Fruit fly (Drosophila melanogaster) whole organism, embryonic: ENCODE measurements around the gene CG7183.

Source experiments
- Asciz ChIP-seq: fragments of 200-800 bp; sonication (Bioruptor generic); optimal IDR thresholded peaks from 2 replicates; lab custom pipeline; 2017; ENCODE audit warnings: missing biosample characterization, mild to moderate bottlenecking, missing genetic modification characterization, missing genetic modification reagents
- CG12744 ChIP-seq: fragments of 200-800 bp; sonication (Bioruptor generic); optimal IDR thresholded peaks from 2 replicates; lab custom pipeline; 2016; ENCODE audit warnings: missing biosample characterization, missing genetic modification characterization
- CG13123 ChIP-seq: fragments of 200-800 bp; sonication (Bioruptor generic); optimal IDR thresholded peaks from 2 replicates; lab custom pipeline; 2016; ENCODE audit warnings: missing biosample characterization, missing genetic modification characterization
- CG13296 ChIP-seq: fragments of 200-800 bp; sonication (Bioruptor generic); optimal IDR thresholded peaks from 3 replicates; lab custom pipeline; 2018; ENCODE audit warnings: missing biosample characterization, mild to moderate bottlenecking, missing genetic modification characterization
- CG15696 ChIP-seq: fragments of 200-800 bp; sonication (Bioruptor generic); optimal IDR thresholded peaks from 2 replicates; lab custom pipeline; 2019; ENCODE audit warnings: missing biosample characterization, mild to moderate bottlenecking, missing genetic modification characterization, moderate library complexity
- CG17912 ChIP-seq: fragments of 200-800 bp; sonication (Bioruptor generic); optimal IDR thresholded peaks from 2 replicates; lab custom pipeline; 2018; ENCODE audit warnings: missing biosample characterization, mild to moderate bottlenecking, missing genetic modification characterization
- CG18619 ChIP-seq: fragments of 200-800 bp; sonication (Bioruptor generic); optimal IDR thresholded peaks from 3 replicates; lab custom pipeline; 2017; ENCODE audit warnings: missing biosample characterization, mild to moderate bottlenecking, missing genetic modification characterization
- CG2678 ChIP-seq: fragments of 200-800 bp; sonication (Bioruptor generic); optimal IDR thresholded peaks from 3 replicates; lab custom pipeline; 2019; ENCODE audit warnings: missing biosample characterization, mild to moderate bottlenecking, missing genetic modification characterization, moderate library complexity
- CG2875 ChIP-seq: fragments of 200-800 bp; sonication (Bioruptor generic); optimal IDR thresholded peaks from 2 replicates; lab custom pipeline; 2017; ENCODE audit warnings: missing biosample characterization, mild to moderate bottlenecking, missing genetic modification characterization, missing genetic modification reagents
- CG32532 ChIP-seq: fragments of 200-800 bp; sonication (Bioruptor generic); IDR thresholded peaks from 2 replicates; pipeline ENCODE4 v1.3.6; 2022; ENCODE audit warnings: missing biosample characterization, missing genetic modification characterization
- CG32767 ChIP-seq: fragments of 200-800 bp; sonication (Bioruptor generic); IDR thresholded peaks from 2 replicates; pipeline ENCODE4 v1.3.6; 2022; ENCODE audit warnings: missing biosample characterization, missing genetic modification characterization
- CG3838 ChIP-seq: fragments of 200-800 bp; sonication (Bioruptor generic); optimal IDR thresholded peaks from 3 replicates; lab custom pipeline; 2016; ENCODE audit warnings: missing biosample characterization, missing genetic modification characterization
- CG4820 ChIP-seq: fragments of 200-800 bp; sonication (Bioruptor generic); optimal IDR thresholded peaks from 3 replicates; lab custom pipeline; 2016; ENCODE audit warnings: missing biosample characterization, missing genetic modification characterization
- CG6683 ChIP-seq: fragments of 200-800 bp; sonication (Bioruptor generic); optimal IDR thresholded peaks from 2 replicates; lab custom pipeline; 2017; ENCODE audit warnings: missing biosample characterization, mild to moderate bottlenecking, missing genetic modification characterization, missing genetic modification reagents
- CG6765 ChIP-seq: fragments of 200-800 bp; sonication (Bioruptor generic); optimal IDR thresholded peaks from 3 replicates; lab custom pipeline; 2017; ENCODE audit warnings: missing biosample characterization, mild to moderate bottlenecking, missing genetic modification characterization
- CG6813 ChIP-seq: fragments of 200-800 bp; sonication (Bioruptor generic); optimal IDR thresholded peaks from 2 replicates; lab custom pipeline; 2017; ENCODE audit warnings: missing biosample characterization, missing genetic modification characterization, mild to moderate bottlenecking, moderate library complexity, missing genetic modification reagents
- CG9932 ChIP-seq: fragments of 200-800 bp; sonication (Bioruptor generic); IDR thresholded peaks from 2 replicates; pipeline ENCODE4 v1.3.6; 2022; ENCODE audit warnings: missing biosample characterization, missing genetic modification characterization
- Dad ChIP-seq: fragments of 200-800 bp; sonication (Bioruptor generic); optimal IDR thresholded peaks from 3 replicates; lab custom pipeline; 2016; ENCODE audit warnings: missing biosample characterization, missing genetic modification characterization
- Dip3 ChIP-seq: fragments of 200-800 bp; sonication (Bioruptor generic); optimal IDR thresholded peaks from 3 replicates; lab custom pipeline; 2016; ENCODE audit warnings: missing biosample characterization, missing genetic modification characterization
- Dll ChIP-seq: fragments of 200-800 bp; sonication (Bioruptor generic); IDR thresholded peaks from 4 replicates; pipeline ENCODE4 v1.3.6; 2022; ENCODE audit warnings: missing biosample characterization, missing genetic modification characterization; ENCODE audit not compliant: partially characterized antibody
- Ets65A ChIP-seq: fragments of 200-800 bp; sonication (Bioruptor generic); peaks from one replicate; lab custom pipeline; 2016; ENCODE audit warnings: missing biosample characterization, missing genetic modification characterization
- Gug ChIP-seq: fragments of 200-800 bp; sonication (Bioruptor generic); IDR thresholded peaks from 4 replicates; pipeline ENCODE4 v1.3.6; 2022; ENCODE audit warnings: missing biosample characterization, missing genetic modification characterization
- HLH3B ChIP-seq: fragments of 200-800 bp; sonication (Bioruptor generic); IDR thresholded peaks from 2 replicates; pipeline ENCODE4 v1.3.6; 2022; ENCODE audit warnings: missing biosample characterization, missing genetic modification characterization
- Hmr ChIP-seq: fragments of 200-800 bp; sonication (Bioruptor generic); optimal IDR thresholded peaks from 3 replicates; lab custom pipeline; 2017; ENCODE audit warnings: mild to moderate bottlenecking, missing biosample characterization, missing genetic modification reagents, missing genetic modification characterization
- Lim3 ChIP-seq: fragments of 200-800 bp; sonication (Bioruptor generic); IDR thresholded peaks from 2 replicates; pipeline ENCODE4 v1.3.6; 2022; ENCODE audit warnings: missing biosample characterization, missing genetic modification characterization
- NFAT ChIP-seq: fragments of 200-800 bp; sonication (Bioruptor generic); IDR thresholded peaks from 2 replicates; pipeline ENCODE4 v1.3.6; 2022; ENCODE audit warnings: missing biosample characterization, missing genetic modification characterization
- Nf-YA ChIP-seq: fragments of 200-800 bp; sonication (Bioruptor generic); IDR thresholded peaks from 2 replicates; pipeline ENCODE4 v1.3.6; 2022; ENCODE audit warnings: missing biosample characterization, missing genetic modification characterization
- abd-A ChIP-seq: fragments of 200-800 bp; sonication (Bioruptor generic); optimal IDR thresholded peaks from 3 replicates; lab custom pipeline; 2019; ENCODE audit warnings: missing biosample characterization, mild to moderate bottlenecking, missing genetic modification characterization, moderate library complexity
- ac ChIP-seq: fragments of 200-800 bp; sonication (Bioruptor generic); optimal IDR thresholded peaks from 3 replicates; lab custom pipeline; 2017; ENCODE audit warnings: missing biosample characterization, mild to moderate bottlenecking, missing genetic modification characterization
- ash1 ChIP-seq: fragments of 200-800 bp; sonication (Bioruptor generic); optimal IDR thresholded peaks from 2 replicates; lab custom pipeline; 2018; ENCODE audit warnings: missing biosample characterization, mild to moderate bottlenecking, missing genetic modification characterization
- btn ChIP-seq: fragments of 200-800 bp; sonication (Bioruptor generic); optimal IDR thresholded peaks from 2 replicates; lab custom pipeline; 2016; ENCODE audit warnings: missing biosample characterization, missing genetic modification characterization
- chn ChIP-seq: fragments of 200-800 bp; sonication (Bioruptor generic); optimal IDR thresholded peaks from 2 replicates; lab custom pipeline; 2016; ENCODE audit warnings: missing biosample characterization, missing genetic modification characterization
- eyg ChIP-seq: fragments of 200-800 bp; sonication (Bioruptor generic); optimal IDR thresholded peaks from 3 replicates; lab custom pipeline; 2016; ENCODE audit warnings: missing biosample characterization, missing genetic modification characterization
- fd102C ChIP-seq: fragments of 200-800 bp; sonication (Bioruptor generic); optimal IDR thresholded peaks from 2 replicates; lab custom pipeline; 2018; ENCODE audit warnings: missing biosample characterization, mild to moderate bottlenecking, missing genetic modification characterization, moderate library complexity
- gro ChIP-seq: fragments of 200-800 bp; sonication (Bioruptor generic); optimal IDR thresholded peaks from 2 replicates; lab custom pipeline; 2016; ENCODE audit warnings: missing biosample characterization, missing genetic modification characterization
- hkb ChIP-seq, 2 experiments: fragments of 200-800 bp in 1 of 2; fragments of >200 bp in 1 of 2; sonication (Bioruptor generic) in 1 of 2; IDR thresholded peaks in 1 of 2; optimal IDR thresholded peaks in 1 of 2; 2 replicates each; pipeline versions ENCODE4 v1.3.6 to Lab custom; 2017 to 2022; ENCODE audit warnings: missing biosample characterization in 1 of 2, missing genetic modification characterization in 1 of 2
- knrl ChIP-seq: fragments of 200-800 bp; sonication (Bioruptor generic); IDR thresholded peaks from 3 replicates; pipeline ENCODE4 v1.3.6; 2022; ENCODE audit warnings: missing biosample characterization, missing genetic modification characterization; ENCODE audit not compliant: partially characterized antibody
- lilli ChIP-seq: fragments of 200-800 bp; sonication (Bioruptor generic); optimal IDR thresholded peaks from 3 replicates; lab custom pipeline; 2016; ENCODE audit warnings: missing biosample characterization, missing genetic modification characterization
- lola ChIP-seq, 3 experiments: fragments of >200 bp in 2 of 3; fragments of 200-800 bp in 1 of 3; sonication (Bioruptor generic) in 1 of 3; optimal IDR thresholded peaks; 2 replicates each; lab custom pipeline; 2017 to 2019; ENCODE audit warnings: missing biosample characterization in 3 of 3, missing genetic modification characterization in 3 of 3, mild to moderate bottlenecking in 1 of 3, moderate library complexity in 1 of 3
- pb ChIP-seq: fragments of 200-800 bp; sonication (Bioruptor generic); optimal IDR thresholded peaks from 3 replicates; lab custom pipeline; 2016; ENCODE audit warnings: missing biosample characterization, missing genetic modification characterization
- salm ChIP-seq: fragments of 200-800 bp; sonication (Bioruptor generic); optimal IDR thresholded peaks from 2 replicates; lab custom pipeline; 2018; ENCODE audit warnings: missing biosample characterization, mild to moderate bottlenecking, missing genetic modification characterization
- schlank ChIP-seq: fragments of 200-800 bp; sonication (Bioruptor generic); optimal IDR thresholded peaks from 2 replicates; lab custom pipeline; 2018; ENCODE audit warnings: missing biosample characterization, mild to moderate bottlenecking, missing genetic modification characterization
- scrt ChIP-seq: fragments of 200-800 bp; sonication (Bioruptor generic); optimal IDR thresholded peaks from 2 replicates; lab custom pipeline; 2018; ENCODE audit warnings: missing biosample characterization, mild to moderate bottlenecking, missing genetic modification characterization, moderate library complexity
- sens-2 ChIP-seq: fragments of 200-800 bp; sonication (Bioruptor generic); IDR thresholded peaks from 2 replicates; pipeline ENCODE4 v1.3.6; 2022; ENCODE audit warnings: missing biosample characterization, missing genetic modification characterization
- sim ChIP-seq: fragments of 200-800 bp; sonication (Bioruptor generic); IDR thresholded peaks from 2 replicates; pipeline ENCODE4 v1.3.6; 2022; ENCODE audit warnings: missing biosample characterization, missing genetic modification characterization
- zen ChIP-seq: fragments of 200-800 bp; sonication (Bioruptor generic); optimal IDR thresholded peaks from 3 replicates; lab custom pipeline; 2018; ENCODE audit warnings: missing biosample characterization, mild to moderate bottlenecking, missing genetic modification characterization, moderate library complexity
- zen2 ChIP-seq: fragments of 200-800 bp; sonication (Bioruptor generic); IDR thresholded peaks from 3 replicates; pipeline ENCODE4 v1.3.6; 2022; ENCODE audit warnings: missing biosample characterization, missing genetic modification characterization; ENCODE audit not compliant: partially characterized antibody

CG7183 gene

DNA sequence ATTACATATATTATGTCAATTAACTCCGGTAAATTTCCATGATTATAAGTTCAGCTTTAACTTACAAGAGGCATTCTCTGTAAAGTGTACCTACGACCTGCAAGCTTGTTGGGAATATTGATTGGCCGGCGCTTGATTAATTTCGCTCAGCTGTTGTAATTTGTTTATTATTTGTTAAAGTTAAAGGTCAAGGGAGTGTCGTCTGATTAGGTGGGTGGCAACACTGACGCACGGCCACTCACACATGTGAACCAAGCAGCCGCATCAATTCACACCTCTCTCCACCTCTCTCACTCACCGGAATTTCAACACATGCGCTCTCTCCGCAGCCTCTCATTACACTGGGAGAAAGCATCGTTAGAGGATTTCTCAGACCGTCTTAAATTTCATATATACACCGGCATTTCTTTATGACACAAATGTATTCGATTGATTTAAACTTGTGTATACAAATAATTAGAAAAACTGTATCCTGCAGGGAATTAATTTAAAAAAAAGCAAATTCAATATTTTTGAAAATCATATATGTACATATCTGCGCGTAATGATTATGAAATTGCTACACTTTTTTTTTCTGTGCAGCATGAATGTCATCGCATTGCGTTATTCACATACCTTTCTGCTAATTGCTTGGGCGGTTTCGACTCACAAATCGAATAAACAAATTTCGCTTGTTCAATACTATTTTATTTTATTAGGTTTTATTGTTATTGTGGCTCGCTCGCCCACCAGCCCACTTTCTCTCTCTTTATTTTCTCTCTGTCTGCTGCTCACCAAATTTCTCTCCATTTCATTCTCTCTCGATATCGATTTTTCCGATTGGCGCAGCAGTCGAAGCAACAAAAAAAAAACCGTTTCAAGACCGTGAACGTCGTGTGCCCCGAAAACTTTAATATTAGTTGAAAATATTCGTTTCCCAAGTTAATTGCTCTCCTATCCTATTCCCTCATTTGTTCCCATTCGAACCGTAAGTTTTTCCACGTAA lies 48.2 kb downstream of the CG7183 start (continued):
- peak; percentile 92 for TF ChIP-seq CG13296 (GFP tag; lab: Kevin White, UChicago)
- TF ChIP-seq Dip3: peak; percentile 85
- TF ChIP-seq NFAT (GFP tag; lab: Robert Waterston, UW): peak; percentile 63; the same call in 1 of the 2 replicates
- peak; percentile 70 for TF ChIP-seq Nf-YA (GFP tag; lab: Robert Waterston, UW)
- TF ChIP-seq Dad (GFP tag; lab: Kevin White, UChicago): peak; percentile 69
- peak; percentile 74 for TF ChIP-seq btn (GFP tag; lab: Kevin White, UChicago)
- no peak for TF ChIP-seq hkb (optimal IDR thresholded peaks at IDR 0.05; lab: Kevin White, UChicago)
- TF ChIP-seq hkb (GFP tag; IDR thresholded peaks at IDR 0.05; lab: Robert Waterston, UW): peak; percentile 90
- TF ChIP-seq CG18619 (GFP tag; lab: Kevin White, UChicago): peak; percentile 93
- peak in 1 of 3 experiments; percentile 94 for TF ChIP-seq lola (GFP tag; optimal IDR thresholded peaks at IDR 0.05; lab: Kevin White, UChicago)
- TF ChIP-seq salm (tag; lab: Kevin White, UChicago): peak; percentile 91
- peak; percentile 97 for TF ChIP-seq CG2678 (tag; lab: Kevin White, UChicago)
- peak; percentile 40 for TF ChIP-seq CG17912
- peak; percentile 87 for TF ChIP-seq CG6765 (GFP tag; lab: Kevin White, UChicago)
- peak; percentile 92 for TF ChIP-seq CG2875 (GFP tag; lab: Kevin White, UChicago)
- peak; percentile 95 for TF ChIP-seq Asciz (GFP tag; lab: Kevin White, UChicago)
- TF ChIP-seq ash1 (GFP tag; lab: Kevin White, UChicago): peak; percentile 43
- peak; percentile 90 for TF ChIP-seq CG12744 (GFP tag; lab: Kevin White, UChicago)
- no peak for TF ChIP-seq zen2 (GFP tag; lab: Robert Waterston, UW)
- TF ChIP-seq pb (GFP tag; lab: Kevin White, UChicago): peak; percentile 64
- TF ChIP-seq lilli (GFP tag; lab: Kevin White, UChicago): peak; percentile 93
- peak; percentile 93 for TF ChIP-seq CG4820 (GFP tag; lab: Kevin White, UChicago)
- TF ChIP-seq zen (tag; lab: Kevin White, UChicago): peak; percentile 94
- peak; percentile 72 for TF ChIP-seq CG3838
- TF ChIP-seq CG15696 (tag; lab: Kevin White, UChicago): peak; percentile 91
- TF ChIP-seq CG32532: peak; percentile 90
- no peak; the same call in 2 of the 4 replicates for TF ChIP-seq Dll (GFP tag; lab: Robert Waterston, UW)
- peak; percentile 82 for TF ChIP-seq CG32767 (GFP tag; lab: Robert Waterston, UW)
- TF ChIP-seq Ets65A (GFP tag; lab: Kevin White, UChicago): peak; percentile 98
- peak; percentile 60; the same call in 1 of the 2 replicates for TF ChIP-seq sens-2
- TF ChIP-seq Hmr: peak; percentile 95
- TF ChIP-seq fd102C: peak; percentile 45
- peak; percentile 81 for TF ChIP-seq CG13123 (GFP tag; lab: Kevin White, UChicago)
- peak; percentile 89 for TF ChIP-seq scrt (GFP tag; lab: Kevin White, UChicago)
- no peak for TF ChIP-seq sim (GFP tag; lab: Robert Waterston, UW)
- TF ChIP-seq CG6683 (GFP tag; lab: Kevin White, UChicago): peak; percentile 90
- TF ChIP-seq eyg: peak; percentile 79
- TF ChIP-seq gro: peak; percentile 73
- TF ChIP-seq chn (GFP tag; lab: Kevin White, UChicago): peak; percentile 94
- no peak for TF ChIP-seq Lim3
- TF ChIP-seq abd-A (tag; lab: Kevin White, UChicago): no peak
- peak; percentile 78 for TF ChIP-seq ac
- TF ChIP-seq CG9932 (GFP tag; lab: Robert Waterston, UW): peak; percentile 82
- peak; percentile 69; the same call in 2 of the 4 replicates for TF ChIP-seq Gug (GFP tag; lab: Robert Waterston, UW)
- TF ChIP-seq schlank (tag; lab: Kevin White, UChicago): peak; percentile 69
- TF ChIP-seq knrl: no peak
- peak; percentile 87 for TF ChIP-seq HLH3B
- TF ChIP-seq CG6813 (GFP tag; lab: Kevin White, UChicago): peak; percentile 89
